Fruit fly (Drosophila melanogaster) whole organism, embryonic: ENCODE results near the gene AnxB9.

Experiments
- Antp ChIP-seq: fragments of 200-800 bp; sonication (Bioruptor generic); optimal IDR thresholded peaks from 3 replicates; lab custom pipeline; 2016; ENCODE audit warnings: missing biosample characterization, missing genetic modification characterization
- Atf6 ChIP-seq: fragments of 200-800 bp; sonication (Bioruptor generic); IDR thresholded peaks from 2 replicates; pipeline ENCODE4 v1.3.6; 2022; ENCODE audit warnings: missing biosample characterization, missing genetic modification characterization
- BEAF-32 ChIP-seq: fragments of 200-800 bp; sonication (Bioruptor generic); optimal IDR thresholded peaks from 3 replicates; lab custom pipeline; 2017; ENCODE audit warnings: missing biosample characterization, missing genetic modification characterization, mild to moderate bottlenecking, moderate library complexity, missing genetic modification reagents
- Blimp-1 ChIP-seq: fragments of 200-800 bp; sonication (Bioruptor generic); optimal IDR thresholded peaks from 3 replicates; lab custom pipeline; 2018; ENCODE audit warnings: missing biosample characterization, missing genetic modification characterization, mild to moderate bottlenecking, moderate library complexity, missing genetic modification reagents
- CG10209 ChIP-seq: fragments of 200-800 bp; sonication (Bioruptor generic); optimal IDR thresholded peaks from 3 replicates; lab custom pipeline; 2017; ENCODE audit warnings: missing biosample characterization, mild to moderate bottlenecking, missing genetic modification characterization, missing genetic modification reagents
- CG11723 ChIP-seq: fragments of 200-800 bp; sonication (Bioruptor generic); optimal IDR thresholded peaks from 2 replicates; lab custom pipeline; 2017; ENCODE audit warnings: missing biosample characterization, mild to moderate bottlenecking, missing genetic modification characterization
- CG12104 ChIP-seq: fragments of 200-800 bp; sonication (Bioruptor generic); optimal IDR thresholded peaks from 3 replicates; lab custom pipeline; 2016; ENCODE audit warnings: missing biosample characterization, missing genetic modification characterization
- CG13296 ChIP-seq: fragments of 200-800 bp; sonication (Bioruptor generic); optimal IDR thresholded peaks from 3 replicates; lab custom pipeline; 2018; ENCODE audit warnings: missing biosample characterization, mild to moderate bottlenecking, missing genetic modification characterization
- CG3163 ChIP-seq: fragments of 200-800 bp; sonication (Bioruptor generic); optimal IDR thresholded peaks from 3 replicates; lab custom pipeline; 2016; ENCODE audit warnings: missing biosample characterization, missing genetic modification characterization
- CG6175 ChIP-seq: fragments of 200-800 bp; sonication (Bioruptor generic); IDR thresholded peaks from 3 replicates; pipeline ENCODE4 v1.3.6; 2022; ENCODE audit warnings: missing biosample characterization, missing genetic modification characterization
- CG6689 ChIP-seq: fragments of 200-800 bp; sonication (Bioruptor generic); IDR thresholded peaks from 2 replicates; pipeline ENCODE4 v1.3.6; 2022; ENCODE audit warnings: missing biosample characterization, missing genetic modification characterization
- CG6791 ChIP-seq: fragments of 200-800 bp; sonication (Bioruptor generic); IDR thresholded peaks from 3 replicates; pipeline ENCODE4 v1.3.6; 2022; ENCODE audit warnings: missing biosample characterization, missing genetic modification characterization; ENCODE audit not compliant: partially characterized antibody
- CG9727 ChIP-seq: fragments of 200-800 bp; sonication (Bioruptor generic); optimal IDR thresholded peaks from 3 replicates; lab custom pipeline; 2017; ENCODE audit warnings: missing biosample characterization, mild to moderate bottlenecking, missing genetic modification characterization
- Dll ChIP-seq: fragments of 200-800 bp; sonication (Bioruptor generic); IDR thresholded peaks from 4 replicates; pipeline ENCODE4 v1.3.6; 2022; ENCODE audit warnings: missing biosample characterization, missing genetic modification characterization; ENCODE audit not compliant: partially characterized antibody
- Drgx ChIP-seq: fragments of 200-800 bp; sonication (Bioruptor generic); IDR thresholded peaks from 2 replicates; pipeline ENCODE4 v1.3.6; 2022; ENCODE audit warnings: missing biosample characterization, missing genetic modification characterization
- Jarid2 ChIP-seq: fragments of 200-800 bp; sonication (Bioruptor generic); optimal IDR thresholded peaks from 3 replicates; lab custom pipeline; 2017; ENCODE audit warnings: mild to moderate bottlenecking, missing biosample characterization, missing genetic modification reagents, missing genetic modification characterization
- Kr ChIP-seq: fragments of 200-800 bp; sonication (Bioruptor generic); optimal IDR thresholded peaks from 2 replicates; lab custom pipeline; 2017; ENCODE audit warnings: missing biosample characterization, mild to moderate bottlenecking, missing genetic modification characterization
- MBD-R2 ChIP-seq: fragments of 200-800 bp; sonication (Bioruptor generic); IDR thresholded peaks from 2 replicates; pipeline ENCODE4 v1.3.6; 2022; ENCODE audit warnings: missing biosample characterization, missing genetic modification characterization
- Nf-YA ChIP-seq: fragments of 200-800 bp; sonication (Bioruptor generic); IDR thresholded peaks from 2 replicates; pipeline ENCODE4 v1.3.6; 2022; ENCODE audit warnings: missing biosample characterization, missing genetic modification characterization
- PHDP ChIP-seq: fragments of 200-800 bp; sonication (Bioruptor generic); optimal IDR thresholded peaks from 3 replicates; lab custom pipeline; 2018; ENCODE audit warnings: missing biosample characterization, mild to moderate bottlenecking, missing genetic modification characterization, moderate library complexity
- Six4 ChIP-seq: fragments of 200-800 bp; sonication (Bioruptor generic); optimal IDR thresholded peaks from 2 replicates; lab custom pipeline; 2016; ENCODE audit warnings: missing biosample characterization, missing genetic modification characterization
- Trl ChIP-seq, 3 experiments: fragments of >200 bp in 2 of 3; fragments of 200-800 bp in 1 of 3; sonication (Bioruptor generic) in 1 of 3; optimal IDR thresholded peaks; 2 replicates in 1 of 3; 3 replicates in 2 of 3; lab custom pipeline; 2016 to 2017; ENCODE audit warnings: missing biosample characterization in 1 of 3, missing genetic modification characterization in 1 of 3
- Xbp1 ChIP-seq: fragments of 200-800 bp; sonication (Bioruptor generic); optimal IDR thresholded peaks from 3 replicates; lab custom pipeline; 2016; ENCODE audit warnings: missing biosample characterization, mild to moderate bottlenecking, missing genetic modification characterization
- YL-1 ChIP-seq: fragments of 200-800 bp; sonication (Bioruptor generic); optimal IDR thresholded peaks from 3 replicates; lab custom pipeline; 2017; ENCODE audit warnings: missing biosample characterization, mild to moderate bottlenecking, missing genetic modification characterization
- amos ChIP-seq: fragments of 200-800 bp; sonication (Bioruptor generic); IDR thresholded peaks from 2 replicates; pipeline ENCODE4 v1.3.6; 2022; ENCODE audit warnings: missing biosample characterization, missing genetic modification characterization; ENCODE audit not compliant: partially characterized antibody
- cg ChIP-seq: fragments of 200-800 bp; sonication (Bioruptor generic); optimal IDR thresholded peaks from 3 replicates; lab custom pipeline; 2019; ENCODE audit warnings: missing biosample characterization, mild to moderate bottlenecking, missing genetic modification characterization, moderate library complexity
- crol ChIP-seq: fragments of 200-800 bp; sonication (Bioruptor generic); IDR thresholded peaks from 2 replicates; pipeline ENCODE4 v1.3.6; 2022; ENCODE audit warnings: missing biosample characterization, missing genetic modification characterization
- fu2 ChIP-seq: fragments of 200-800 bp; sonication (Bioruptor generic); optimal IDR thresholded peaks from 2 replicates; lab custom pipeline; 2016; ENCODE audit warnings: missing biosample characterization, missing genetic modification characterization
- hkb ChIP-seq, 2 experiments: fragments of 200-800 bp in 1 of 2; fragments of >200 bp in 1 of 2; sonication (Bioruptor generic) in 1 of 2; IDR thresholded peaks in 1 of 2; optimal IDR thresholded peaks in 1 of 2; 2 replicates each; pipeline versions ENCODE4 v1.3.6 to Lab custom; 2017 to 2022; ENCODE audit warnings: missing biosample characterization in 1 of 2, missing genetic modification characterization in 1 of 2
- hth ChIP-seq: fragments of >200 bp; optimal IDR thresholded peaks from 2 replicates; lab custom pipeline; 2017; ENCODE audit warnings: inconsistent platforms
- insv ChIP-seq, 2 experiments: fragments of 200-800 bp; sonication (Bioruptor generic); optimal IDR thresholded peaks; 3 replicates each; lab custom pipeline; 2016 to 2018; ENCODE audit warnings: missing biosample characterization in 2 of 2, missing genetic modification characterization in 2 of 2
- jumu ChIP-seq: fragments of 200-800 bp; sonication (Bioruptor generic); optimal IDR thresholded peaks from 3 replicates; lab custom pipeline; 2016; ENCODE audit warnings: missing biosample characterization, missing genetic modification characterization
- kah ChIP-seq: fragments of 200-800 bp; sonication (Bioruptor generic); optimal IDR thresholded peaks from 2 replicates; lab custom pipeline; 2018; ENCODE audit warnings: missing biosample characterization, mild to moderate bottlenecking, missing genetic modification characterization
- kay ChIP-seq: fragments of 200-800 bp; sonication (Bioruptor generic); optimal IDR thresholded peaks from 2 replicates; lab custom pipeline; 2016; ENCODE audit warnings: missing biosample characterization, missing genetic modification characterization
- mld ChIP-seq: fragments of 200-800 bp; sonication (Bioruptor generic); IDR thresholded peaks from 3 replicates; pipeline ENCODE4 v1.3.6; 2022; ENCODE audit warnings: missing biosample characterization, missing genetic modification characterization; ENCODE audit not compliant: partially characterized antibody
- nerfin-1 ChIP-seq: fragments of 200-800 bp; sonication (Bioruptor generic); optimal IDR thresholded peaks from 3 replicates; lab custom pipeline; 2019; ENCODE audit warnings: missing biosample characterization, mild to moderate bottlenecking, missing genetic modification characterization, moderate library complexity
- nmo ChIP-seq: fragments of 200-800 bp; sonication (Bioruptor generic); optimal IDR thresholded peaks from 2 replicates; lab custom pipeline; 2018; ENCODE audit warnings: missing biosample characterization, mild to moderate bottlenecking, missing genetic modification characterization, moderate library complexity
- onecut ChIP-seq: fragments of 200-800 bp; sonication (Bioruptor generic); IDR thresholded peaks from 2 replicates; pipeline ENCODE4 v1.3.6; 2022; ENCODE audit warnings: missing biosample characterization, missing genetic modification characterization
- pros ChIP-seq: fragments of 200-800 bp; sonication (Bioruptor generic); optimal IDR thresholded peaks from 3 replicates; lab custom pipeline; 2019; ENCODE audit warnings: missing biosample characterization, mild to moderate bottlenecking, missing genetic modification characterization, moderate library complexity
- row ChIP-seq: fragments of 200-800 bp; sonication (Bioruptor generic); IDR thresholded peaks from 3 replicates; pipeline ENCODE4 v1.3.6; 2022; ENCODE audit warnings: missing biosample characterization, missing genetic modification characterization
- sd ChIP-seq: fragments of 200-800 bp; sonication (Bioruptor generic); optimal IDR thresholded peaks from 3 replicates; lab custom pipeline; 2018; ENCODE audit warnings: missing biosample characterization, mild to moderate bottlenecking, missing genetic modification characterization, moderate library complexity
- shn ChIP-seq: fragments of 200-800 bp; sonication (Bioruptor generic); optimal IDR thresholded peaks from 3 replicates; lab custom pipeline; 2016; ENCODE audit warnings: missing biosample characterization, missing genetic modification characterization
- sqz ChIP-seq: fragments of 200-800 bp; sonication (Bioruptor generic); optimal IDR thresholded peaks from 3 replicates; lab custom pipeline; 2018; ENCODE audit warnings: missing biosample characterization, mild to moderate bottlenecking, missing genetic modification characterization
- tll ChIP-seq, 2 experiments: fragments of 200-800 bp in 1 of 2; fragments of >200 bp in 1 of 2; sonication (Bioruptor generic) in 1 of 2; optimal IDR thresholded peaks; 2 replicates each; lab custom pipeline; 2017 to 2019; ENCODE audit warnings: missing biosample characterization in 2 of 2, missing genetic modification characterization in 2 of 2, mild to moderate bottlenecking in 1 of 2, moderate library complexity in 1 of 2
- z ChIP-seq: fragments of 200-800 bp; sonication (Bioruptor generic); IDR thresholded peaks from 3 replicates; pipeline ENCODE4 v1.3.6; 2022; ENCODE audit warnings: missing biosample characterization, missing genetic modification characterization

AnxB9 gene

DNA sequence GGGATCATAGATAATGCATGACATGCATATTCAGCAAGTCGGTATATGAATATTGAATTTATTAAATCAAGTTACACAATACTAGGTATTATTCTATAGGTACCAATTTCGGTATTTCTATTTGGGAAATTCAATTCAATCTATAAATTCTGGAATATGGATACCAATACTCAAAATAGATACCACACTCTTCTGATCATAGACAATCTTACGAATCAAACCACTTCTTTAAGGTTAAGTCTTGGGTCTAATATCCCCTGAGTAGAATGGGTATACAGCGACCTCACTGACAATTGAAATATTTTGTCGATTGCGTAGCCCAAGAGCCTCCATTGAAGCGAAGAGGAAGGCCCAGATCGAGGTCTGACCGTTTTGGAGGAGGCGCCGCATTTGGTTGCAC is 27.8 kb downstream of the AnxB9 start (continued):
- TF ChIP-seq BEAF-32 (GFP tag; lab: Kevin White, UChicago) (no peak), Antp (peak; percentile 4), Xbp1 (peak; percentile 20), PHDP (tag; lab: Kevin White, UChicago) (peak; percentile 11), hth (no peak), Drgx (GFP tag; lab: Robert Waterston, UW) (no peak), sd (tag; lab: Kevin White, UChicago) (peak; percentile 16), nmo (GFP tag; lab: Kevin White, UChicago) (no peak), row (GFP tag; lab: Robert Waterston, UW) (peak; percentile 41; the same call in 2 of the 3 replicates)

DNA sequence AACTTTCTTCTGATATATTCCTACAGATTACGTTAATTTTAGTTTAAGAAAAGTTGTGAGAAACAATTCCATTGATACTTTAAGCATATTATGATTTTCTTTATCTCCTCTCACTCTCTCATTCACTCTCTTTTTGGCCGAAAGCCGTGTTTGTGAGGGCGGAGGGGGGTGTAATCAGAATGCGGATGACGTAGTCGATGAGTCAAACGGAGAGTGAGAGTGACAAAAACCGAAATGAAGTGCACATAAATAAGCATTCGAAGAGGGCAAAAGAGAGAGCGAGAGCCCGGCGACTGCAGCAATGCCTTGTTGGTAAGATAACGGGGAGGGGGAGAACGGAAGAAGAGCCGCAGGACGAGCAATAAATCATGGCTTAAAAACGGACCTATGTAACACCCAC is 29.3 kb downstream of the AnxB9 start:
- TF ChIP-seq Blimp-1 (GFP tag; lab: Kevin White, UChicago) (peak; percentile 93), Trl (optimal IDR thresholded peaks at IDR 0.05; lab: Kevin White, UChicago) (peak; percentile 5 to 53), Trl (GFP tag; optimal IDR thresholded peaks at IDR 0.05; lab: Kevin White, UChicago) (no peak), CG12104 (GFP tag; lab: Kevin White, UChicago) (no peak), sqz (GFP tag; lab: Kevin White, UChicago) (no peak), kay (GFP tag; lab: Kevin White, UChicago) (peak; percentile 33), crol (GFP tag; lab: Robert Waterston, UW) (peak; percentile 87), shn (no peak)

DNA sequence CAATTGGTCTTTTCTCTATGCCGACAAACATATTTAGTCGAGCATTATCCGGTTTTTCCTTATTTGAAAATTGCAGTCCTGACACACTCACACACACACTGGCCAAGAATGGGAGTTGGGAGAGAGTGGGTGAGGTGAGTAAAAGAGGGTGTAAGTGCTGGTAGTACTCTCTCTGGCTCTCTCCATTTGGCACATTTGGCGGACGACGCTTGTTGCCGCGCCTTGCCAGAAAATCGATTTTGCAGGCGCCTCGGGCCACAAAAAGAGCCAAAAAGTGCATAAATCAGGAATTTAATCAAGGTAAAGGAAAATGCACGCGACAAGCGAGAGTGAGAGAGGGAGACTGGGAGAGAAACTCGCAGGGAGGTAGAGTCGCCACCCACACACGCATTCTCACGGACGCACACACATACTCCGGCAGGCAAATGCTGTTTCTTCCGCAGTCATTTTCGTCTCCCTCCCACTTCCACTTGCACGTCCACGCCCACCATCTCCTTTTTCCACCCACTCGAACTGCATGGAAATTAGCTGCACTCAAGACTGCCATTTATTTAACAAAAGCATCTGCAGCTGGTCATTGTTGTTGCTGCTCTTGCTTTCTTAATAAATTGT is 31.6 kb downstream of the AnxB9 start:
- TF ChIP-seq jumu (GFP tag; lab: Kevin White, UChicago): no peak
- no peak for TF ChIP-seq amos (GFP tag; lab: Robert Waterston, UW)
- peak; percentile 49 for TF ChIP-seq CG6689 (GFP tag; lab: Robert Waterston, UW)
- TF ChIP-seq CG6175 (GFP tag; lab: Robert Waterston, UW): no peak
- TF ChIP-seq Trl (optimal IDR thresholded peaks at IDR 0.05; lab: Kevin White, UChicago): peak; percentile 70 to 72
- TF ChIP-seq Trl (GFP tag; optimal IDR thresholded peaks at IDR 0.05; lab: Kevin White, UChicago): no peak
- TF ChIP-seq Nf-YA (GFP tag; lab: Robert Waterston, UW): no peak
- no peak for TF ChIP-seq Jarid2 (GFP tag; lab: Kevin White, UChicago)
- TF ChIP-seq CG10209 (GFP tag; lab: Kevin White, UChicago): no peak
- no peak for TF ChIP-seq Six4 (GFP tag; lab: Kevin White, UChicago)
- peak; percentile 42; the same call in 1 of the 4 replicates for TF ChIP-seq Dll (GFP tag; lab: Robert Waterston, UW)
- peak; percentile 39; the same call in 1 of the 3 replicates for TF ChIP-seq CG6791 (GFP tag; lab: Robert Waterston, UW)
- peak; percentile 87 for TF ChIP-seq onecut
- TF ChIP-seq Kr: no peak
- TF ChIP-seq CG3163 (GFP tag; lab: Kevin White, UChicago): no peak
- TF ChIP-seq fu2 (GFP tag; lab: Kevin White, UChicago): no peak
- TF ChIP-seq insv (GFP tag; optimal IDR thresholded peaks at IDR 0.05; lab: Kevin White, UChicago): peak in 1 of 2 experiments; percentile 18
- TF ChIP-seq YL-1 (GFP tag; lab: Kevin White, UChicago): no peak
- 0 out of 2 replicates have a peak, but pooled peaks have one; percentile 10 for TF ChIP-seq MBD-R2
- no peak for TF ChIP-seq kah (GFP tag; lab: Kevin White, UChicago)
- peak; percentile 55 for TF ChIP-seq cg (GFP tag; lab: Kevin White, UChicago)
- no peak for TF ChIP-seq Atf6 (GFP tag; lab: Robert Waterston, UW)
- no peak for TF ChIP-seq CG11723 (GFP tag; lab: Kevin White, UChicago)
- no peak for TF ChIP-seq hkb (optimal IDR thresholded peaks at IDR 0.05; lab: Kevin White, UChicago)
- TF ChIP-seq hkb (GFP tag; IDR thresholded peaks at IDR 0.05; lab: Robert Waterston, UW): 0 out of 2 replicates have a peak, but pooled peaks have one; percentile 14
- no peak for TF ChIP-seq CG9727 (GFP tag; lab: Kevin White, UChicago)
- TF ChIP-seq pros: peak; percentile 51
- no peak for TF ChIP-seq z (GFP tag; lab: Robert Waterston, UW)
- TF ChIP-seq CG13296 (GFP tag; lab: Kevin White, UChicago): no peak
- TF ChIP-seq nerfin-1 (tag; lab: Kevin White, UChicago): peak; percentile 30
- peak in 1 of 2 experiments; percentile 32 for TF ChIP-seq tll (GFP tag; optimal IDR thresholded peaks at IDR 0.05; lab: Kevin White, UChicago)
- peak; percentile 13; the same call in 1 of the 2 replicates for TF ChIP-seq crol (GFP tag; lab: Robert Waterston, UW)
- no peak for TF ChIP-seq mld (GFP tag; lab: Robert Waterston, UW)
